Fruit fly (Drosophila melanogaster): ENCODE measurements around the gene Ada.

- TF ChIP-seq sv (GFP tag; optimal IDR thresholded peaks at IDR 0.05) (no peak), CrebA (GFP tag; optimal IDR thresholded peaks at IDR 0.05; ENCODE audit: borderline replicate concordance) (no peak), jim (GFP tag; optimal IDR thresholded peaks at IDR 0.05) (no peak), br (GFP tag; optimal IDR thresholded peaks at IDR 0.05) (no peak), dsf (GFP tag; optimal IDR thresholded peaks at IDR 0.05; ENCODE audit: borderline replicate concordance) (no peak), psq (GFP tag; optimal IDR thresholded peaks at IDR 0.05) (no peak), h (GFP tag; optimal IDR thresholded peaks at IDR 0.05) (no peak)
These were observed 37.9 kb upstream of the Ada start for dm6 chr3R:9027082-9027481.

All from whole organism, wandering third instar larva.